Worm (Caenorhabditis elegans): ENCODE data around the gene F48C5.2.

ce11 chrX:11454231-11454630 lies at the start of gene F48C5.2:
- TF ChIP-seq W03F9.2 (tag; optimal IDR thresholded peaks at IDR 0.05) (no peak), him-1 (tag; optimal IDR thresholded peaks at IDR 0.05) (no peak), dao-5 (tag; optimal IDR thresholded peaks at IDR 0.05) (no peak)

Data from whole organism, L4/young adult.